Worm (Caenorhabditis elegans): Measurements from ENCODE around the gene ugt-41.

- TF ChIP-seq flt-1 (GFP tag; IDR thresholded peaks at IDR 0.05) (no peak), sea-1 (GFP tag; conservative IDR thresholded peaks at IDR 0.05) (no peak), ama-1 (optimal IDR thresholded peaks at IDR 0.05) (no peak), aly-1 (tag; optimal IDR thresholded peaks at IDR 0.05) (no peak), hnd-1 (tag; optimal IDR thresholded peaks at IDR 0.05) (no peak), hmg-4 (GFP tag; optimal IDR thresholded peaks at IDR 0.05) (no peak), ceh-36 (tag; optimal IDR thresholded peaks at IDR 0.05) (no peak), ets-7 (tag; optimal IDR thresholded peaks at IDR 0.05) (no peak), pes-1 (GFP tag; IDR thresholded peaks at IDR 0.05) (no peak), scrt-1 (GFP tag; IDR thresholded peaks at IDR 0.05) (no peak), tbx-37 (GFP tag; conservative IDR thresholded peaks at IDR 0.05) (no peak), F13C5.2 (tag; optimal IDR thresholded peaks at IDR 0.05) (no peak)
Observed at ce11 chrV:7196037-7196436, 32.6 kb upstream of the ugt-41 start, which contains the start of gene attf-2.
